Worm (Caenorhabditis elegans): ENCODE measurements around the gene unc-115.

DNA sequence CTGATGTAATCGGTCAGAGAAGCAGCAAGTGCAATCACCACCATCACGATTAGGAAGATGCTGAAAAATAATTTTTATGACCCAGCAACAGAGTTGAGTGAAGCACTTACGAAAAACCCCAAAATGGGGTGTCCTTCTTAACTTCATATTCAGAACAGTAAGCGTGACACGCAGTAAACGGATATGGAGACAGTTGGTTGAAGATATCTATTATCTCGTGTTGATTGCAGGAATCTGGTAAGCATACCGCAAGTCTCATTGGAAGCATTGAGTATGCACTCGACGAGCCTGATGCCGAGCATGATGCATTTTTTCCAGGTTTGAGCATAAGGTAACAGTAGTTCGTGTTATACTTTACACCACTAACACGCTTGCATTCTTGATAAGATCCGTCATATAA, 5.4 kb upstream of the unc-115 start:
- TF ChIP-seq hmg-4 (GFP tag; optimal IDR thresholded peaks at IDR 0.05) (no peak), ama-1 (optimal IDR thresholded peaks at IDR 0.05) (no peak), tra-4 (tag; optimal IDR thresholded peaks at IDR 0.05) (no peak), hmbx-1 (tag; optimal IDR thresholded peaks at IDR 0.05) (no peak), tbx-37 (GFP tag; conservative IDR thresholded peaks at IDR 0.05) (no peak), aly-1 (tag; optimal IDR thresholded peaks at IDR 0.05) (no peak), sea-1 (GFP tag; conservative IDR thresholded peaks at IDR 0.05) (no peak), hnd-1 (tag; optimal IDR thresholded peaks at IDR 0.05) (no peak), flt-1 (GFP tag; IDR thresholded peaks at IDR 0.05) (no peak), pes-1 (GFP tag; IDR thresholded peaks at IDR 0.05) (no peak), ets-7 (tag; optimal IDR thresholded peaks at IDR 0.05) (no peak)

Data from whole organism, early embryonic.